Worm (Caenorhabditis elegans) whole organism, early embryonic: ENCODE measurements around the gene str-115.

Experiments
- B0310.2 ChIP-seq: sonication (generic microtip); optimal IDR thresholded peaks from 2 replicates; lab custom pipeline; 2016; ENCODE audit warnings: mild to moderate bottlenecking, missing genetic modification characterization, missing compliant biosample characterization
- F13C5.2 ChIP-seq: sonication (generic microtip); optimal IDR thresholded peaks from 2 replicates; lab custom pipeline; 2017; ENCODE audit warnings: mild to moderate bottlenecking, missing genetic modification characterization, inconsistent platforms, missing compliant biosample characterization
- aly-1 ChIP-seq: sonication (generic microtip); optimal IDR thresholded peaks from 2 replicates; lab custom pipeline; 2016; ENCODE audit warnings: missing genetic modification characterization, missing compliant biosample characterization
- ama-1 ChIP-seq: fragments of 150-350 bp; optimal IDR thresholded peaks from 2 replicates; lab custom pipeline; 2014
- ceh-13 ChIP-seq: fragments of 200-800 bp; sonication (Bioruptor generic); optimal IDR thresholded peaks from 2 replicates; lab custom pipeline; 2018; ENCODE audit warnings: mild to moderate bottlenecking, missing genetic modification characterization, missing compliant biosample characterization
- ceh-36 ChIP-seq: sonication (generic microtip); optimal IDR thresholded peaks from 2 replicates; lab custom pipeline; 2016; ENCODE audit warnings: missing genetic modification characterization, inconsistent platforms, missing compliant biosample characterization
- ets-7 ChIP-seq: sonication (generic microtip); optimal IDR thresholded peaks from 2 replicates; lab custom pipeline; 2016; ENCODE audit warnings: missing genotype, missing genetic modification characterization, missing compliant biosample characterization
- flt-1 ChIP-seq: fragments of 200-800 bp; sonication (Bioruptor generic); IDR thresholded peaks from 2 replicates; pipeline ENCODE4 v1.3.6; 2022; ENCODE audit warnings: missing genetic modification characterization, missing compliant biosample characterization
- hmbx-1 ChIP-seq: sonication (generic microtip); optimal IDR thresholded peaks from 2 replicates; lab custom pipeline; 2016; ENCODE audit warnings: mild to moderate bottlenecking, missing genetic modification characterization, missing compliant biosample characterization
- hmg-4 ChIP-seq: fragments of 200-800 bp; sonication (Bioruptor generic); optimal IDR thresholded peaks from 2 replicates; lab custom pipeline; 2018; ENCODE audit warnings: mild to moderate bottlenecking, missing genetic modification characterization, missing compliant biosample characterization
- hnd-1 ChIP-seq: sonication (generic microtip); optimal IDR thresholded peaks from 2 replicates; lab custom pipeline; 2016; ENCODE audit warnings: missing genetic modification characterization, missing compliant biosample characterization
- pes-1 ChIP-seq: fragments of 200-800 bp; sonication (Bioruptor generic); IDR thresholded peaks from 2 replicates; pipeline ENCODE4 v1.3.6; 2022; ENCODE audit warnings: missing genetic modification reagents, missing genetic modification characterization, missing compliant biosample characterization
- scrt-1 ChIP-seq: fragments of 200-800 bp; sonication (Bioruptor generic); IDR thresholded peaks from 2 replicates; pipeline ENCODE4 v1.3.6; 2022; ENCODE audit warnings: missing genetic modification characterization, missing compliant biosample characterization
- sea-1 ChIP-seq: fragments of 200-800 bp; sonication (Bioruptor generic); conservative IDR thresholded peaks from 2 replicates; pipeline ENCODE4 v1.3.6; 2022; ENCODE audit warnings: missing genetic modification characterization, missing compliant biosample characterization
- tbx-11 ChIP-seq: fragments of 200-800 bp; sonication (Bioruptor generic); IDR thresholded peaks from 2 replicates; pipeline ENCODE4 v1.3.6; 2022; ENCODE audit warnings: missing genetic modification characterization, missing compliant biosample characterization
- tbx-37 ChIP-seq: fragments of 200-800 bp; sonication (Bioruptor generic); conservative IDR thresholded peaks from 2 replicates; pipeline ENCODE4 v1.3.6; 2022; ENCODE audit warnings: missing genetic modification reagents, missing genetic modification characterization, missing compliant biosample characterization
- tra-4 ChIP-seq: sonication (generic microtip); optimal IDR thresholded peaks from 2 replicates; lab custom pipeline; 2017; ENCODE audit warnings: missing genetic modification characterization, missing compliant biosample characterization

str-115 gene

DNA sequence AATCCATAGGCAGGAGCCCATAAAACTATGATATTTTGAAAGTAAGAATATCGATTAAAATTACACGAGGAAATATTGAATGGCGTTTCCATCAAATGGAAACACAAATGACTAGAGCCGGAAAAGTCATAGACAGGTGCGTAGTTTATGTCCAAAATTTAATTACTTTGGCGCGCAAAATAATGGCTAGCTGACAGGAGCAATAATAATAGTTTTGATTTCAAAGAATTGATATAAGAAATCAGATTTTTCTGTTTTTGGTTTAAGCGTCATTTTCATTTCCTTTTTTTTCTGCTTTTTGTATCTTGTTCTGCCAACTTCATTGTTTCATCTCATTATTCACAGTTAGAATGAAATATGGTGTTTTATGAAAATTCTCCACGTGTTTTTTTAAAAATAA, 5.9 kb upstream of the str-115 start, which contains the start of gene F07B10.4:
F07B10.4 (minus strand) TSS at position 101 of the 400 bp plus-strand sequence.
- TF ChIP-seq tbx-37 (GFP tag; lab: Robert Waterston, UW), result no peak
- no peak for TF ChIP-seq hmg-4
- no peak for TF ChIP-seq scrt-1
- no peak for TF ChIP-seq hmbx-1 (tag; lab: Kevin White, UChicago)
- no peak for TF ChIP-seq pes-1
- TF ChIP-seq F13C5.2 (tag; lab: Kevin White, UChicago), result no peak
- no peak for TF ChIP-seq ets-7
- no peak for TF ChIP-seq flt-1 (GFP tag; lab: Robert Waterston, UW)
- TF ChIP-seq tra-4 (tag; lab: Kevin White, UChicago), result no peak
- TF ChIP-seq ceh-36 (tag; lab: Kevin White, UChicago), result no peak
- TF ChIP-seq ceh-13 (GFP tag; lab: Kevin White, UChicago), result no peak
- TF ChIP-seq B0310.2, result no peak
- TF ChIP-seq aly-1, result no peak
- TF ChIP-seq ama-1 (lab: Kevin White, UChicago), result no peak
- TF ChIP-seq tbx-11, result no peak

DNA sequence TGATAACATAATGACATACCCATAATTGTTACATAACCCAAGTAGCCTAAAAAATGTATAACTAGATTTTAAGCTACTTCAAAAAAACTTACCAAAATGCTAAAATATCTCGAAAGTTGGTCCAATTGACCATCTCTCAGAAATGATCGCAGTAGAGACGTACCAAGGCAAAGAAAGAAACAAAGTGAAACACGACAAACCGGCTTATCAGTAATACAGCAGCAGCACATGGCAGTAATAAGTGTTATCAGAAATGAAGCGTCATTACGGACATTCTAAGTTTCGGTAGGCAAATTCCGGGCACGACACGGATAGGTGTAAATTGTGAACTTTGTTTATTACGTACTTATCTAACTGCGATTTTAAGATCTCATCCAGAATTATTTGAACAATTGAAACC, 3.4 kb upstream of the str-115 start, which contains the start of gene cln-3.1:
cln-3.1 (minus strand) TSS at position 171 of the 400 bp plus-strand sequence.
- TF ChIP-seq sea-1 (GFP tag; lab: Robert Waterston, UW) (no peak), ceh-36 (tag; lab: Kevin White, UChicago) (no peak), flt-1 (GFP tag; lab: Robert Waterston, UW) (no peak), aly-1 (no peak), tbx-11 (no peak), ama-1 (lab: Kevin White, UChicago) (no peak), pes-1 (no peak), hnd-1 (no peak), hmg-4 (no peak), F13C5.2 (tag; lab: Kevin White, UChicago) (no peak), scrt-1 (no peak), ets-7 (no peak), hmbx-1 (tag; lab: Kevin White, UChicago) (no peak), tbx-37 (GFP tag; lab: Robert Waterston, UW) (no peak)

DNA sequence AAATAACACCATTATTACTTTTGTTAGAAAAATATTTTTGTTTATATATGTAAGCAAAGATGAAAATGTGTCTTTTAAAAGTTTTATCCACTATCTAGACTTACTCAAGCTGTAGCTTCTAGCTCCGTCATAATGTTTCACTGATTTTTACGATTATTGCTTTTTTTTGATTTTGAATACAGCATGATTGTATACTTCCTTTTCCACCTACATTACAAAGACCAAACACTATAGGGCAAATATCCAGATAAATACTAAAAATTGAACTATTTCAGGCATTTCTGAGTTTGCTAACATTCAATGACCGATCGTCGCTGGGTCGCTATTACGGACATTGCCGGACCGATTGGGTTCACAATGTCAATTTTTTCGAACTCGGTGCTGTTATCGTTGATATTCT, 2.2 kb upstream of the str-115 start, which contains the start of gene str-116:
str-116 (plus strand) TSS at position 301 of the 400 bp plus-strand sequence.
- TF ChIP-seq tbx-37 (GFP tag; lab: Robert Waterston, UW) (no peak), hnd-1 (no peak), tbx-11 (no peak), ceh-13 (GFP tag; lab: Kevin White, UChicago) (no peak), aly-1 (no peak), pes-1 (no peak), hmg-4 (no peak), ceh-36 (tag; lab: Kevin White, UChicago) (no peak), ets-7 (no peak), hmbx-1 (tag; lab: Kevin White, UChicago) (no peak), ama-1 (lab: Kevin White, UChicago) (no peak), flt-1 (GFP tag; lab: Robert Waterston, UW) (no peak), F13C5.2 (tag; lab: Kevin White, UChicago) (no peak), tra-4 (tag; lab: Kevin White, UChicago) (no peak), sea-1 (GFP tag; lab: Robert Waterston, UW) (no peak), scrt-1 (no peak), B0310.2 (no peak)

DNA sequence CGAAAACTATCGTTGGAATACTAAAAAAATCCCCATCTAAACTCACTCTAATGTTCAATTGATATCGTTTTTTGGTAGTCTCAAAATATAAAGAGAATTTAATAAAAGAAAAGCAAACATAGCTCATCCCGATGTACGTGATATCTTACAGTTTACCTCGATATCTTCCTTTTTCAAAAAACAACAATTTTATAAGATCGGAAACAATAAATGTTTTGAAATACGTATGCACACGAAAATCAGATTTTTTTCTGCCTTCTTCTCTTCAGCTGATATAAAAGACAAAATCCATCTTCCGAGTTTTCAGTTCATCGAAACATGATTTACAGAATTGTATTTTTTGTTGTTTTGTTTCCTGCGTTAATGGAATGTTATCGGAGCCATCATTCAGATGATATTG, 2.2 kb downstream of the str-115 start, which contains the start of gene clec-222:
clec-222 (plus strand) TSS at position 301 of the 400 bp plus-strand sequence.
- TF ChIP-seq hmg-4, result no peak
- TF ChIP-seq hmbx-1 (tag; lab: Kevin White, UChicago), result no peak
- no peak for TF ChIP-seq B0310.2
- TF ChIP-seq sea-1 (GFP tag; lab: Robert Waterston, UW), result no peak
- no peak for TF ChIP-seq tbx-11
- TF ChIP-seq ceh-13 (GFP tag; lab: Kevin White, UChicago), result no peak
- TF ChIP-seq tbx-37 (GFP tag; lab: Robert Waterston, UW), result no peak
- TF ChIP-seq scrt-1, result no peak
- TF ChIP-seq ceh-36 (tag; lab: Kevin White, UChicago), result no peak
- TF ChIP-seq hnd-1, result no peak
- no peak for TF ChIP-seq ama-1 (lab: Kevin White, UChicago)
- no peak for TF ChIP-seq pes-1
- TF ChIP-seq tra-4 (tag; lab: Kevin White, UChicago), result no peak
- no peak for TF ChIP-seq F13C5.2 (tag; lab: Kevin White, UChicago)
- TF ChIP-seq flt-1 (GFP tag; lab: Robert Waterston, UW), result no peak
- no peak for TF ChIP-seq aly-1
- no peak for TF ChIP-seq ets-7

DNA sequence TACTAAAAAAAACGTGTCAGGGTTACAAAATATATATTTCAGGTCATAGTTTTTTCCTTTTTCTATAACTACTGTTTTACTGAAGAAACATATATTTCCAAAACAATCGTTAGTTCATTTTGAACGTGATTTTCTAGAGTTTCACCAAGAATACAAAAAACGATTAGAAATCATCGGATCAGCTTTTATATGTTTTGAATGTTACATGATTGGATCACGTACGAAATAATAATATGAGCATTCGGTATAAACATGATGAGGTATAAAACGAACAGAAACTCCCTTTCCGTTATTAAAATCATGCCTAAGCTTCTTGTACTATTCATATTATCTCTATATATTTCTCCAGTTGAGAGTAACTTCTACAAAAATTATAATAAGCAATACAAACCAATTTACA, 4.0 kb downstream of the str-115 start, which contains the start of gene clec-223:
clec-223 (plus strand) TSS at position 301 of the 400 bp plus-strand sequence.
- TF ChIP-seq scrt-1 (no peak), pes-1 (no peak), ceh-13 (GFP tag; lab: Kevin White, UChicago) (no peak), tbx-37 (GFP tag; lab: Robert Waterston, UW) (no peak), hmg-4 (no peak), hmbx-1 (tag; lab: Kevin White, UChicago) (no peak), F13C5.2 (tag; lab: Kevin White, UChicago) (no peak), ceh-36 (tag; lab: Kevin White, UChicago) (no peak), aly-1 (no peak), hnd-1 (no peak), flt-1 (GFP tag; lab: Robert Waterston, UW) (no peak), ets-7 (no peak), tra-4 (tag; lab: Kevin White, UChicago) (no peak)

DNA sequence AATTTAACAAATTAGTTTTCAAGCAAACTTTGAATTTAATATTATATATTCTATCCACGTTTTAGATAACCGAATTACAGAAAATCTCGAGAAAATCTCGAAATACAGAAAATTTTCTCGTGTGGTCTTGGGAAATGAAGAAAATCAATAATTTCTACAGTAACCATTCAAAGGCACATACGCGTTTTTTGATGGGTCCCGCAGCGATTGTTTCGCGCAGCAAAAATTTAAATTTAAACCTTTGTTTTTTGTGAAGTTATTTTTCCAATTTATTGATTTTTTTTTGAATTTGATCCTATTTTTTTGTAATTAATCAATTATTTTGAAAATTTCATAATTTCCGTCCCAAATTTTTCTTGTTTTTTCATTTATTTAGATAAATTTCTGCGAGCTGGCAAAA, 10.7 kb downstream of the str-115 start:
- TF ChIP-seq ceh-36 (tag; lab: Kevin White, UChicago) (no peak), tra-4 (tag; lab: Kevin White, UChicago) (no peak), hnd-1 (no peak), hmg-4 (no peak), flt-1 (GFP tag; lab: Robert Waterston, UW) (no peak), F13C5.2 (tag; lab: Kevin White, UChicago) (no peak), sea-1 (GFP tag; lab: Robert Waterston, UW) (no peak), hmbx-1 (tag; lab: Kevin White, UChicago) (no peak), tbx-37 (GFP tag; lab: Robert Waterston, UW) (no peak), ets-7 (no peak), ceh-13 (GFP tag; lab: Kevin White, UChicago) (no peak), B0310.2 (no peak), aly-1 (no peak), ama-1 (lab: Kevin White, UChicago) (no peak), tbx-11 (no peak)
